Worm (Caenorhabditis elegans): ENCODE results near the gene srh-130.

srh-130 gene

DNA sequence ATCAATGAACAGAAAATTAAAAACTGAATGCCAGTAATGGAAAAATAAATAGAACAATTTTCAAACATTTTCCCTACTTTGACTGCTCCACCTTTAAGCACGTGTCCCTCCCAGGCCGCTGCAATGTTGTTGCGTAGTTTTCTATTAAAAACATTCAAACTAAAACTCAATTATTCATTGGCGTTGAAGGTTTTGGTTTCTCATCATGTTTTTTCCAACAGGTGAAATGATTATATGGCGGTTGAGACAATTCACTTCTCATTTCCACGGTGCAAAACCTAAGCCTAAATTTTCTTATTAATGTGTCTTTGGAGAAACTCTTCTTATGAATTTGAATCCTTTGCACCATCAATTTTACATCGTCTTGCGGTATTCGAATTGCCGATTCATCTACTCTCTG lies at the start of gene srh-130:
TSS of gene srh-130 (plus strand) at position 301 of the 400 bp plus-strand sequence.
- no peak for TF ChIP-seq ztf-26 (tag; optimal IDR thresholded peaks at IDR 0.05)
- TF ChIP-seq D2030.7 (GFP tag; IDR thresholded peaks at IDR 0.05) = no peak
- no peak for TF ChIP-seq ceh-58 (GFP tag; IDR thresholded peaks at IDR 0.05)
- TF ChIP-seq gei-17 (GFP tag; optimal IDR thresholded peaks at IDR 0.05) = no peak
- TF ChIP-seq C17E4.6 (GFP tag; IDR thresholded peaks at IDR 0.05) = no peak
- TF ChIP-seq mes-4 (tag; optimal IDR thresholded peaks at IDR 0.05) = no peak
- TF ChIP-seq F10E7.11 (tag; optimal IDR thresholded peaks at IDR 0.05) = no peak
- TF ChIP-seq cebp-2 (GFP tag; IDR thresholded peaks at IDR 0.05) = no peak
- no peak for TF ChIP-seq F33H1.4 (GFP tag; IDR thresholded peaks at IDR 0.05)
- no peak for TF ChIP-seq ceh-40 (GFP tag; IDR thresholded peaks at IDR 0.05)
- no peak for TF ChIP-seq aptf-3 (GFP tag; IDR thresholded peaks at IDR 0.05)
- no peak for TF ChIP-seq F55B11.4 (tag; optimal IDR thresholded peaks at IDR 0.05; ENCODE audit: borderline replicate concordance, insufficient read depth)
- no peak for TF ChIP-seq egrh-3 (GFP tag; IDR thresholded peaks at IDR 0.05)
- TF ChIP-seq ztf-6 (GFP tag; IDR thresholded peaks at IDR 0.05) = no peak
- no peak for TF ChIP-seq unc-62 (GFP tag; optimal IDR thresholded peaks at IDR 0.05)
- TF ChIP-seq F23B12.7 (tag; optimal IDR thresholded peaks at IDR 0.05; ENCODE audit: insufficient read depth) = no peak
- TF ChIP-seq madf-10 (tag; optimal IDR thresholded peaks at IDR 0.05) = no peak
- TF ChIP-seq K12H6.12 (tag; optimal IDR thresholded peaks at IDR 0.05) = no peak
- no peak for TF ChIP-seq tbx-9 (tag; optimal IDR thresholded peaks at IDR 0.05; ENCODE audit: borderline replicate concordance)
- no peak for TF ChIP-seq attf-3 (GFP tag; conservative IDR thresholded peaks at IDR 0.05)

DNA sequence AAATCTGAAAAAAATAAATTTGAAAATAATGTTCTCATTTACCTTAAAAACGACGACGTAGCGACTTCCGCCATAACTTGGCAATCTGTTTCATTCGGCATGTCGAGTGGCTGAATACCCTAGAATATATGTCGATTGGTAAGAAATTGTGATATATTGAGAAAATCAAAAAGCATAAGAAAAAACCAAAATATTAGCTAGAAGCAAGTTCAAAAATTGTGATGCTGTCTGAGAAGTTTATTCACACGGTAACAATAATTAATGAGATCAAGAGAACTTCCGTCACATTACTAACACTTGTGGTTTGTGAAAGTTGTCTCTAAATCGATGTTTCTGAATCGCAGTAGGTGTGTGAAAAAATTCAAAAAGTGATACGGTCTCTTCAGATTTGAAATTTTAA lies 49.0 kb upstream of the srh-130 start, which contains the start of gene srab-1:
TSS of gene srab-1 (minus strand) at position 101 of the 400 bp plus-strand sequence.
- TF ChIP-seq F52B5.7 (tag; optimal IDR thresholded peaks at IDR 0.05) = no peak

DNA sequence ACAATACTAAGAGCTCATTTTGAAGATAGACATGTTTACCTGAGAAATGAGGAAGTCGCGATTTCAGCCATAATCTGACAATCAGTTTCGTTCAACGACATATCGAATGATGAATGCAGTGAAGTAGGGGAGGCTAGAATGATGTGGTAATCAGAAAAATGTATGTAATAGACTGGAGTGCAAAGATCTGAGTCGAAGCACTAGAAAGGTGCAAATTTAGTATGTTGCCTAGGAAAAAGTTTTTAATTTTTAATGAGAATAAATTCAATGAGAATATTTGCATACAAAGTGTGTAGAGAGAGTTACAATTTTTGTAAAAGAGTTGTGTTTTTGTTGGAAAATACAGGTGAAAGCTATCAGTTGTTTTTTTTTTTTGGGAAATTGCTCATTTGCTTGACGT lies 46.0 kb upstream of the srh-130 start, which contains the start of gene srab-2:
TSS of gene srab-2 (minus strand) at position 101 of the 400 bp plus-strand sequence.
- TF ChIP-seq Y53F4B.3 (GFP tag; IDR thresholded peaks at IDR 0.05) (no peak), egl-44 (GFP tag; IDR thresholded peaks at IDR 0.05) (no peak), die-1 (tag; optimal IDR thresholded peaks at IDR 0.05) (no peak), hlh-12 (tag; optimal IDR thresholded peaks at IDR 0.05) (no peak), T07F8.4 (tag; optimal IDR thresholded peaks at IDR 0.05) (no peak), B0336.3 (GFP tag; IDR thresholded peaks at IDR 0.05) (no peak), F57A8.1 (GFP tag; optimal IDR thresholded peaks at IDR 0.05) (no peak), F33H1.4 (GFP tag; IDR thresholded peaks at IDR 0.05) (no peak), F52B5.7 (tag; optimal IDR thresholded peaks at IDR 0.05) (no peak), zim-3 (tag; optimal IDR thresholded peaks at IDR 0.05) (no peak), F57C9.4 (tag; optimal IDR thresholded peaks at IDR 0.05) (no peak), dpff-1 (tag; optimal IDR thresholded peaks at IDR 0.05) (no peak), F49E8.2 (tag; optimal IDR thresholded peaks at IDR 0.05; ENCODE audit: insufficient read depth) (no peak), atf-7 (tag; optimal IDR thresholded peaks at IDR 0.05) (no peak), bed-1 (GFP tag; IDR thresholded peaks at IDR 0.05) (no peak)

DNA sequence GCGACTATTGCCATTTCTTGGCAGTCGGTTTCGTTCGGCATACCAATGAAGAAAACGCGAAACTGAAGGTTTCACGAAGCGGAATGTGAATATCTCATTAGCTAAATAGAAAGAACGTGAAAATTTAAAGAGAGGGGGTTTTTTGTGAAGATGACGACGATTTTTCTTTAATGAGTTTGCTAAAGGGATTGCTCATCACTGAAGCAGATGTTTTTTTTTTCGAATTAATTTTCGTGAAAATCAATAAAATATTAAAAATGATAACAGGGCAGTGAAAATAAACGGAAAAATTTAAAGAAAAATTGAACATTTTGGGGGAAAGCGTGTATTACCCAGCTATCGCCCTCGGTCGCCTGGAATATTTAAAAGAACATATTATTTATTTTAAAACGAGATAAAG lies 43.2 kb upstream of the srh-130 start, which contains the start of gene srab-3:
TSS of gene srab-3 (minus strand) at position 101 of the 400 bp plus-strand sequence.
- no peak for TF ChIP-seq zfh-2 (GFP tag; conservative IDR thresholded peaks at IDR 0.05)
- no peak for TF ChIP-seq repo-1 (tag; optimal IDR thresholded peaks at IDR 0.05)
- no peak for TF ChIP-seq hlh-12 (tag; optimal IDR thresholded peaks at IDR 0.05)
- no peak for TF ChIP-seq Y95B8A.8 (GFP tag; IDR thresholded peaks at IDR 0.05)
- TF ChIP-seq rec-8 (tag; optimal IDR thresholded peaks at IDR 0.05) = no peak
- no peak for TF ChIP-seq F37B4.10 (GFP tag; IDR thresholded peaks at IDR 0.05)
- TF ChIP-seq ztf-6 (GFP tag; IDR thresholded peaks at IDR 0.05) = no peak
- no peak for TF ChIP-seq F49E8.2 (tag; optimal IDR thresholded peaks at IDR 0.05; ENCODE audit: insufficient read depth)
- TF ChIP-seq B0261.1 (tag; optimal IDR thresholded peaks at IDR 0.05) = no peak
- no peak for TF ChIP-seq C17E4.6 (GFP tag; IDR thresholded peaks at IDR 0.05)
- TF ChIP-seq F23B12.7 (tag; optimal IDR thresholded peaks at IDR 0.05; ENCODE audit: insufficient read depth) = no peak
- no peak for TF ChIP-seq F39B2.1 (GFP tag; IDR thresholded peaks at IDR 0.05)
- TF ChIP-seq mcd-1 (GFP tag; IDR thresholded peaks at IDR 0.05) = no peak
- TF ChIP-seq sea-2 (GFP tag; IDR thresholded peaks at IDR 0.05) = no peak

All from whole organism, young adult.